Worm (Caenorhabditis elegans): ENCODE results near the gene D1054.9.

- TF ChIP-seq him-1 (tag; optimal IDR thresholded peaks at IDR 0.05) (no peak), dao-5 (tag; optimal IDR thresholded peaks at IDR 0.05) (no peak), W03F9.2 (tag; optimal IDR thresholded peaks at IDR 0.05) (no peak)
Observed at ce11 chrV:10792775-10793174, 1.9 kb upstream of the D1054.9 start, which contains the start of gene D1054.10.

Data from whole organism, L4/young adult.